Fruit fly (Drosophila melanogaster) whole organism, prepupa: ENCODE results near the gene Vps13B.

Experiments used
- CG10631 ChIP-seq: fragments of 200-800 bp; sonication (Bioruptor generic); optimal IDR thresholded peaks from 2 replicates; lab custom pipeline; 2016; ENCODE audit warnings: missing biosample characterization, missing genetic modification characterization
- CG10669 ChIP-seq: fragments of 200-800 bp; sonication (Bioruptor generic); optimal IDR thresholded peaks from 3 replicates; lab custom pipeline; 2018; ENCODE audit warnings: missing biosample characterization, mild to moderate bottlenecking, missing genetic modification characterization, moderate library complexity
- CG11294 ChIP-seq: fragments of 200-800 bp; sonication (Bioruptor generic); IDR thresholded peaks from 2 replicates; pipeline ENCODE4 v1.3.6; 2022; ENCODE audit warnings: missing biosample characterization, missing genetic modification characterization
- CG11762 ChIP-seq: fragments of 200-800 bp; sonication (Bioruptor generic); optimal IDR thresholded peaks from 3 replicates; lab custom pipeline; 2016; ENCODE audit warnings: missing biosample characterization, missing genetic modification characterization; ENCODE audit not compliant: insufficient read depth
- CG11902 ChIP-seq: fragments of 200-800 bp; sonication (Bioruptor generic); optimal IDR thresholded peaks from 3 replicates; lab custom pipeline; 2016; ENCODE audit warnings: missing biosample characterization, missing genetic modification characterization
- CG15336 ChIP-seq: fragments of 200-800 bp; sonication (Bioruptor generic); IDR thresholded peaks from 2 replicates; pipeline ENCODE4 v1.3.6; 2022; ENCODE audit warnings: missing biosample characterization, missing genetic modification characterization
- CG1621 ChIP-seq: fragments of 200-800 bp; sonication (Bioruptor generic); optimal IDR thresholded peaks from 3 replicates; lab custom pipeline; 2018; ENCODE audit warnings: missing biosample characterization, mild to moderate bottlenecking, missing genetic modification characterization
- CG16779 ChIP-seq: fragments of 200-800 bp; sonication (Bioruptor generic); optimal IDR thresholded peaks from 3 replicates; lab custom pipeline; 2017; ENCODE audit warnings: missing biosample characterization, mild to moderate bottlenecking, missing genetic modification characterization
- CG31627 ChIP-seq: fragments of 200-800 bp; sonication (Bioruptor generic); optimal IDR thresholded peaks from 3 replicates; lab custom pipeline; 2016; ENCODE audit warnings: missing biosample characterization, missing genetic modification characterization
- CG32006 ChIP-seq: fragments of 200-800 bp; sonication (Bioruptor generic); optimal IDR thresholded peaks from 3 replicates; lab custom pipeline; 2017; ENCODE audit warnings: missing biosample characterization, mild to moderate bottlenecking, missing genetic modification characterization
- CG34406 ChIP-seq: fragments of 200-800 bp; sonication (Bioruptor generic); optimal IDR thresholded peaks from 3 replicates; lab custom pipeline; 2016; ENCODE audit warnings: missing biosample characterization, missing genetic modification characterization
- CG6163 ChIP-seq: fragments of 200-800 bp; sonication (Bioruptor generic); IDR thresholded peaks from 3 replicates; pipeline ENCODE4 v1.3.6; 2022; ENCODE audit warnings: missing biosample characterization, missing genetic modification characterization
- CG6808 ChIP-seq: fragments of 200-800 bp; sonication (Bioruptor generic); optimal IDR thresholded peaks from 3 replicates; lab custom pipeline; 2017; ENCODE audit warnings: missing biosample characterization, missing genetic modification characterization, mild to moderate bottlenecking, moderate library complexity, missing genetic modification reagents
- CG7368 ChIP-seq: fragments of 200-800 bp; sonication (Bioruptor generic); optimal IDR thresholded peaks from 3 replicates; lab custom pipeline; 2016; ENCODE audit warnings: missing biosample characterization, missing genetic modification characterization
- Eip78C ChIP-seq: fragments of 200-800 bp; sonication (Bioruptor generic); peaks from one replicate; lab custom pipeline; 2016; ENCODE audit warnings: missing biosample characterization, missing genetic modification characterization
- Eip93F ChIP-seq: fragments of 200-800 bp; sonication (Bioruptor generic); optimal IDR thresholded peaks from 2 replicates; lab custom pipeline; 2016; ENCODE audit warnings: missing biosample characterization, mild to moderate bottlenecking, missing genetic modification characterization
- Ets96B ChIP-seq: fragments of 200-800 bp; optimal IDR thresholded peaks from 2 replicates; lab custom pipeline; 2019; ENCODE audit warnings: missing biosample characterization, mild to moderate bottlenecking, missing genetic modification characterization, moderate library complexity
- Gug ChIP-seq: fragments of 200-800 bp; sonication (Bioruptor generic); IDR thresholded peaks from 2 replicates; pipeline ENCODE4 v1.3.6; 2022; ENCODE audit warnings: missing biosample characterization, missing genetic modification characterization
- Hr38 ChIP-seq: sonication (Bioruptor generic); optimal IDR thresholded peaks from 2 replicates; lab custom pipeline; 2016; ENCODE audit warnings: missing biosample characterization, missing genetic modification characterization
- Hr4 ChIP-seq: fragments of 200-800 bp; sonication (Bioruptor generic); optimal IDR thresholded peaks from 3 replicates; lab custom pipeline; 2016; ENCODE audit warnings: missing biosample characterization, missing genetic modification characterization
- Met ChIP-seq: fragments of 200-800 bp; sonication (Bioruptor generic); optimal IDR thresholded peaks from 3 replicates; lab custom pipeline; 2016; ENCODE audit warnings: missing biosample characterization, missing genetic modification characterization
- OdsH ChIP-seq: fragments of 200-800 bp; sonication (Bioruptor generic); optimal IDR thresholded peaks from 3 replicates; lab custom pipeline; 2016; ENCODE audit warnings: missing biosample characterization, missing genetic modification characterization
- Sox102F ChIP-seq: fragments of 200-800 bp; sonication (Bioruptor generic); optimal IDR thresholded peaks from 2 replicates; lab custom pipeline; 2016; ENCODE audit warnings: missing biosample characterization, mild to moderate bottlenecking, missing genetic modification characterization
- Sox14 ChIP-seq: fragments of 200-800 bp; sonication (Bioruptor generic); optimal IDR thresholded peaks from 3 replicates; lab custom pipeline; 2016; ENCODE audit warnings: missing biosample characterization, missing genetic modification characterization
- achi ChIP-seq: fragments of 200-800 bp; sonication (Bioruptor generic); optimal IDR thresholded peaks from 3 replicates; lab custom pipeline; 2016; ENCODE audit warnings: missing biosample characterization, missing genetic modification characterization
- cyc ChIP-seq: fragments of 200-800 bp; sonication (Bioruptor generic); optimal IDR thresholded peaks from 3 replicates; lab custom pipeline; 2016; ENCODE audit warnings: missing biosample characterization, missing genetic modification characterization
- esn ChIP-seq: fragments of 200-800 bp; sonication (Bioruptor generic); optimal IDR thresholded peaks from 2 replicates; lab custom pipeline; 2016; ENCODE audit warnings: missing biosample characterization, mild to moderate bottlenecking, missing genetic modification characterization, moderate library complexity
- fd59A ChIP-seq: fragments of 200-800 bp; sonication (Bioruptor generic); optimal IDR thresholded peaks from 2 replicates; lab custom pipeline; 2017; ENCODE audit warnings: missing biosample characterization, mild to moderate bottlenecking, missing genetic modification characterization, missing genetic modification reagents
- fd85E ChIP-seq: fragments of 200-800 bp; sonication (Bioruptor generic); optimal IDR thresholded peaks from 3 replicates; lab custom pipeline; 2016; ENCODE audit warnings: missing biosample characterization, missing genetic modification characterization
- fkh ChIP-seq: fragments of 200-800 bp; sonication (Bioruptor generic); optimal IDR thresholded peaks from 3 replicates; lab custom pipeline; 2017; ENCODE audit warnings: missing biosample characterization, mild to moderate bottlenecking, missing genetic modification characterization, moderate library complexity
- lz ChIP-seq: fragments of 200-800 bp; sonication (Bioruptor generic); optimal IDR thresholded peaks from 3 replicates; lab custom pipeline; 2016; ENCODE audit warnings: missing biosample characterization, missing genetic modification characterization
- net ChIP-seq: fragments of 200-800 bp; sonication (Bioruptor generic); optimal IDR thresholded peaks from 3 replicates; lab custom pipeline; 2016; ENCODE audit warnings: missing biosample characterization, missing genetic modification characterization
- spab ChIP-seq: fragments of 200-800 bp; sonication (Bioruptor generic); optimal IDR thresholded peaks from 2 replicates; lab custom pipeline; 2017; ENCODE audit warnings: missing biosample characterization, mild to moderate bottlenecking, missing genetic modification characterization, missing genetic modification reagents
- ss ChIP-seq, 2 experiments: fragments of 200-800 bp; sonication (Bioruptor generic); optimal IDR thresholded peaks; 2 replicates in 1 of 2; 3 replicates in 1 of 2; lab custom pipeline; 2017 to 2018; ENCODE audit warnings: mild to moderate bottlenecking in 2 of 2, missing biosample characterization in 2 of 2, missing genetic modification characterization in 2 of 2, moderate library complexity in 1 of 2
- svp ChIP-seq: fragments of 200-800 bp; sonication (Bioruptor generic); peaks from one replicate; lab custom pipeline; 2016; ENCODE audit warnings: missing biosample characterization, missing genetic modification characterization
- topi ChIP-seq: fragments of 200-800 bp; sonication (Bioruptor generic); optimal IDR thresholded peaks from 3 replicates; lab custom pipeline; 2016; ENCODE audit warnings: missing biosample characterization, missing genetic modification characterization
- vri ChIP-seq: fragments of 200-800 bp; sonication (Bioruptor generic); optimal IDR thresholded peaks from 3 replicates; lab custom pipeline; 2016; ENCODE audit warnings: missing biosample characterization, mild to moderate bottlenecking, missing genetic modification characterization

The Vps13B gene

DNA sequence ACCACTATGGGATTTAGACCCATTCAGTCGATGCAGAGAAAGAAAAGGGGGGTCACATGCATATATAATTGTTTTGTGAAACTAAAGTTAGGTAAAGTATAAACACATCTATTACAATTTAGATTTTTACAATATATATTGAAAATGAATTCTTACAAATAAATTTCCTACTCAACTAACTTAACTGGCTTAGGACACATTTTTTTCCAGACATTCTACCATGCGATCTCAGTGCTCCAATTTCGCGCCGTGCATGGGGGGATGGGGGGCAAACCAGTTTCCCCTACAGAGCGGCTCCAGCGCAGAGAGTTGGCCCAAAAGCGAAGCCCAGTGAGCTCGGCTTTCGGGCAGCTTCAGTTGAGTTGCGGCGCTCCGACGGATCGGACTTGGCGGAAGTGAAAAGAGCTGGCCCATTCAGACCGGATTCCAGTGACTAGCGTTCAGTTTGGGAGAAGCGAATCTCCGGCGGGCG, 47.3 kb downstream of the Vps13B start, which contains the start of gene CG7896 (continued):
- TF ChIP-seq CG32006 (GFP tag; lab: Kevin White, UChicago), result peak; percentile 91
- peak; percentile 93 for TF ChIP-seq CG6163 (GFP tag; lab: Robert Waterston, UW)
- TF ChIP-seq fd59A (GFP tag; lab: Kevin White, UChicago), result peak; percentile 76
- peak; percentile 80 for TF ChIP-seq Gug (GFP tag; lab: Robert Waterston, UW)
- peak; percentile 67 for TF ChIP-seq CG31627 (GFP tag; lab: Kevin White, UChicago)
- peak; percentile 51 for TF ChIP-seq CG16779 (tag; lab: Kevin White, UChicago)
- TF ChIP-seq esn, result peak; percentile 90
- peak; percentile 12 for TF ChIP-seq fkh (GFP tag; lab: Kevin White, UChicago)
- TF ChIP-seq Hr38 (GFP tag; lab: Kevin White, UChicago), result no peak
- TF ChIP-seq spab (GFP tag; lab: Kevin White, UChicago), result peak; percentile 69
- TF ChIP-seq cyc, result peak; percentile 77
- TF ChIP-seq CG11762 (GFP tag; lab: Kevin White, UChicago), result peak; percentile 65
- peak; percentile 86 for TF ChIP-seq CG34406 (GFP tag; lab: Kevin White, UChicago)
- peak; percentile 78 for TF ChIP-seq net (GFP tag; lab: Kevin White, UChicago)
- peak; percentile 76 for TF ChIP-seq CG11902 (GFP tag; lab: Kevin White, UChicago)
- peak; percentile 80 for TF ChIP-seq Sox102F
- peak; percentile 83 for TF ChIP-seq lz (GFP tag; lab: Kevin White, UChicago)
- TF ChIP-seq ss (GFP tag; optimal IDR thresholded peaks at IDR 0.05; lab: Kevin White, UChicago), result peak; percentile 56 to 86
- TF ChIP-seq achi, result peak; percentile 87
- TF ChIP-seq CG15336, result peak; percentile 93

DNA sequence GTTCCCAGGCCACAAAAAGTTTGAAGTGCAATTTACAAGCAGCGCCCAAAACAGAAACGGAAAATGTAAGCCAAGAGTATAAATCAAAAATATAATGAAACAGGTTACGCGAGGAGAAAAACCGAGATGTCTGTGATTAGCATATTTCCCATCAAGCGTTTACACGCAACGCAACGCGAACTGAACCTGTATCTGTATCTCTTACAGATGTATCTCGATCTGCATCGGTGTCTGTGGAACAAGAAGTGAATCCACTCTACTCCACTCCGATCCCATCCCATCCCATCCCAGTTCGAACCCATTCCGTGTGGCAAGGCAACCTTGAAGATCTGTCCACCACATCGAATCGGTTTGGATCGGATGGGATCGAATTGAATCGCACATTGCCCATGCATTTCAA, 48.1 kb downstream of the Vps13B start:
- TF ChIP-seq CG15336 (no peak), ss (GFP tag; optimal IDR thresholded peaks at IDR 0.05; lab: Kevin White, UChicago) (peak in 1 of 2 experiments; percentile 31)

- TF ChIP-seq esn (no peak), CG10631 (GFP tag; lab: Kevin White, UChicago) (no peak), CG11294 (no peak), fd59A (GFP tag; lab: Kevin White, UChicago) (no peak), Ets96B (tag; lab: Kevin White, UChicago) (no peak), topi (GFP tag; lab: Kevin White, UChicago) (no peak), lz (GFP tag; lab: Kevin White, UChicago) (no peak), OdsH (GFP tag; lab: Kevin White, UChicago) (no peak), fkh (GFP tag; lab: Kevin White, UChicago) (no peak), CG31627 (GFP tag; lab: Kevin White, UChicago) (no peak)
Observed at dm6 chr3R:29985219-29985618, 49.4 kb downstream of the Vps13B start.

- TF ChIP-seq net (GFP tag; lab: Kevin White, UChicago), result no peak
- peak; percentile 67 for TF ChIP-seq fkh (GFP tag; lab: Kevin White, UChicago)
Observed at dm6 chr3R:29990681-29991080, 54.9 kb downstream of the Vps13B start.

DNA sequence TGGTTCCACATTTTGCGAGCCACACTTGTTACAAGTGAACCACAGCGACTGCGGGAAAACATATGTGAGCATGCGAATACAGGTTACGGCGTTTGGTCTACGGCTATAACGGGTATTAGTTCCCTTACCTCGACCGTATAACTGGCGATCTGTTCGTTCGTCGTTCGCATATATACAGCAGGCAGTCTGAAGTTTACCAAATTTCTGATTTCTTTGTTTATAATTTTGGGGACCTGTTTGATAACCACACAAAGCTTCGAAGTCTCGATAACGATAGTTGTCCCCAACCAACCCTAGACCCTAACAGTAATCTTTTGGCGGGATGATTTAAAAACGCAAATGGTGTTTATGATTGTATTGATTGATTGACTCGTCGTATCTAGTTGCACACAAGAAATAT, 57.4 kb downstream of the Vps13B start, which contains the start of gene Acph-1:
Gene Acph-1 (minus strand): TSS at position 278 of the 400 bp plus-strand sequence.
- no peak for TF ChIP-seq CG31627 (GFP tag; lab: Kevin White, UChicago)
- peak; percentile 6 for TF ChIP-seq fkh (GFP tag; lab: Kevin White, UChicago)
- peak; percentile 1 for TF ChIP-seq CG1621
- TF ChIP-seq Sox14 (GFP tag; lab: Kevin White, UChicago), result peak; percentile 86
- TF ChIP-seq Eip93F (GFP tag; lab: Kevin White, UChicago), result peak; percentile 33

- TF ChIP-seq fkh (GFP tag; lab: Kevin White, UChicago), result peak; percentile 70
- peak; percentile 16 for TF ChIP-seq CG1621
- no peak for TF ChIP-seq topi (GFP tag; lab: Kevin White, UChicago)
- peak; percentile 43 for TF ChIP-seq Sox14 (GFP tag; lab: Kevin White, UChicago)
- TF ChIP-seq fd85E, result no peak
- 0 out of 3 replicates have a peak, but pooled peaks have one; percentile 22 for TF ChIP-seq CG6163 (GFP tag; lab: Robert Waterston, UW)
- TF ChIP-seq svp, result no peak
- no peak for TF ChIP-seq CG10669 (GFP tag; lab: Kevin White, UChicago)
- no peak for TF ChIP-seq CG11294
- TF ChIP-seq spab (GFP tag; lab: Kevin White, UChicago), result no peak
- no peak for TF ChIP-seq Sox102F
- no peak for TF ChIP-seq Eip78C (GFP tag; lab: Kevin White, UChicago)
- TF ChIP-seq Met (GFP tag; lab: Kevin White, UChicago), result no peak
- TF ChIP-seq CG6808 (GFP tag; lab: Kevin White, UChicago), result no peak
- no peak for TF ChIP-seq vri (GFP tag; lab: Kevin White, UChicago)
- TF ChIP-seq Hr4, result no peak
- no peak for TF ChIP-seq CG7368 (GFP tag; lab: Kevin White, UChicago)
- TF ChIP-seq, all 60 proteins: peak for 4
Observed at dm6 chr3R:29995035-29995434, 59.3 kb downstream of the Vps13B start, which contains the start of the genes CG7903 and Sas-6. TSS of gene CG7903 (minus strand) at chr3R:29995231. TSS of gene Sas-6 (plus strand) at chr3R:29995357.
